Fruit fly (Drosophila melanogaster) whole organism, embryonic: Measurements from ENCODE around the gene CG32819.

Experiments
- Aef1 ChIP-seq: fragments of 200-800 bp; sonication (Bioruptor generic); IDR thresholded peaks from 3 replicates; pipeline ENCODE4 v1.3.6; 2022; ENCODE audit warnings: missing biosample characterization, missing genetic modification characterization
- BEAF-32 ChIP-seq: fragments of 200-800 bp; sonication (Bioruptor generic); optimal IDR thresholded peaks from 3 replicates; lab custom pipeline; 2017; ENCODE audit warnings: missing biosample characterization, missing genetic modification characterization, mild to moderate bottlenecking, moderate library complexity, missing genetic modification reagents
- CG10543 ChIP-seq: fragments of 200-800 bp; sonication (Bioruptor generic); optimal IDR thresholded peaks from 3 replicates; lab custom pipeline; 2017; ENCODE audit warnings: missing biosample characterization, mild to moderate bottlenecking, missing genetic modification characterization, moderate library complexity
- CG10565 ChIP-seq: fragments of 200-800 bp; sonication (Bioruptor generic); optimal IDR thresholded peaks from 3 replicates; lab custom pipeline; 2016; ENCODE audit warnings: missing biosample characterization, mild to moderate bottlenecking, missing genetic modification characterization
- CG12942 ChIP-seq: fragments of 200-800 bp; sonication (Bioruptor generic); optimal IDR thresholded peaks from 3 replicates; lab custom pipeline; 2016; ENCODE audit warnings: missing biosample characterization, missing genetic modification characterization
- CG13424 ChIP-seq: fragments of 200-800 bp; sonication (Bioruptor generic); optimal IDR thresholded peaks from 2 replicates; lab custom pipeline; 2019; ENCODE audit warnings: missing biosample characterization, mild to moderate bottlenecking, missing genetic modification characterization, moderate library complexity
- CG1603 ChIP-seq: fragments of 200-800 bp; sonication (Bioruptor generic); optimal IDR thresholded peaks from 2 replicates; lab custom pipeline; 2019; ENCODE audit warnings: missing biosample characterization, mild to moderate bottlenecking, missing genetic modification characterization, moderate library complexity
- CG17361 ChIP-seq: fragments of 200-800 bp; sonication (Bioruptor generic); IDR thresholded peaks from 3 replicates; pipeline ENCODE4 v1.3.6; 2022; ENCODE audit warnings: missing biosample characterization, missing genetic modification characterization
- CG1832 ChIP-seq: fragments of 200-800 bp; sonication (Bioruptor generic); optimal IDR thresholded peaks from 2 replicates; lab custom pipeline; 2017; ENCODE audit warnings: missing biosample characterization, mild to moderate bottlenecking, missing genetic modification characterization, inconsistent platforms
- CG2120 ChIP-seq: fragments of 200-800 bp; sonication (Bioruptor generic); optimal IDR thresholded peaks from 3 replicates; lab custom pipeline; 2016; ENCODE audit warnings: missing biosample characterization, missing genetic modification characterization
- CG33557 ChIP-seq: fragments of 200-800 bp; sonication (Bioruptor generic); optimal IDR thresholded peaks from 2 replicates; lab custom pipeline; 2019; ENCODE audit warnings: missing biosample characterization, mild to moderate bottlenecking, missing genetic modification characterization, moderate library complexity
- CG34224 ChIP-seq: fragments of 200-800 bp; sonication (Bioruptor generic); IDR thresholded peaks from 3 replicates; pipeline ENCODE4 v1.3.6; 2022; ENCODE audit warnings: missing biosample characterization, missing genetic modification characterization; ENCODE audit not compliant: partially characterized antibody
- CG4282 ChIP-seq: fragments of 200-800 bp; sonication (Bioruptor generic); optimal IDR thresholded peaks from 2 replicates; lab custom pipeline; 2016; ENCODE audit warnings: missing biosample characterization, missing genetic modification characterization
- CG43689 ChIP-seq: fragments of 200-800 bp; sonication (Bioruptor generic); IDR thresholded peaks from 2 replicates; pipeline ENCODE4 v1.3.6; 2022; ENCODE audit warnings: missing biosample characterization, missing genetic modification characterization
- CG4707 ChIP-seq: fragments of 200-800 bp; sonication (Bioruptor generic); optimal IDR thresholded peaks from 2 replicates; lab custom pipeline; 2018; ENCODE audit warnings: missing biosample characterization, mild to moderate bottlenecking, missing genetic modification characterization, moderate library complexity
- CG5180 ChIP-seq: fragments of 200-800 bp; sonication (Bioruptor generic); optimal IDR thresholded peaks from 3 replicates; lab custom pipeline; 2017; ENCODE audit warnings: missing biosample characterization, missing genetic modification characterization, mild to moderate bottlenecking, moderate library complexity, missing genetic modification reagents
- CG7556 ChIP-seq: fragments of 200-800 bp; sonication (Bioruptor generic); optimal IDR thresholded peaks from 2 replicates; lab custom pipeline; 2017; ENCODE audit warnings: missing biosample characterization, mild to moderate bottlenecking, missing genetic modification characterization
- CG8089 ChIP-seq: fragments of 200-800 bp; sonication (Bioruptor generic); optimal IDR thresholded peaks from 3 replicates; lab custom pipeline; 2016; ENCODE audit warnings: missing biosample characterization, missing genetic modification characterization
- CG8359 ChIP-seq: fragments of 200-800 bp; sonication (Bioruptor generic); optimal IDR thresholded peaks from 2 replicates; lab custom pipeline; 2017; ENCODE audit warnings: missing biosample characterization, mild to moderate bottlenecking, missing genetic modification characterization, borderline replicate concordance
- CG8765 ChIP-seq: fragments of 200-800 bp; sonication (Bioruptor generic); IDR thresholded peaks from 2 replicates; pipeline ENCODE4 v1.3.6; 2022; ENCODE audit warnings: missing biosample characterization, missing genetic modification characterization
- CG9215 ChIP-seq: fragments of 200-800 bp; sonication (Bioruptor generic); IDR thresholded peaks from 2 replicates; pipeline ENCODE4 v1.3.6; 2022; ENCODE audit warnings: missing biosample characterization, missing genetic modification characterization
- CG9817 ChIP-seq: fragments of 200-800 bp; sonication (Bioruptor generic); optimal IDR thresholded peaks from 2 replicates; lab custom pipeline; 2018; ENCODE audit warnings: missing biosample characterization, mild to moderate bottlenecking, missing genetic modification characterization, moderate library complexity
- Dp ChIP-seq: fragments of 200-800 bp; sonication (Bioruptor generic); optimal IDR thresholded peaks from 2 replicates; lab custom pipeline; 2018; ENCODE audit warnings: missing biosample characterization, mild to moderate bottlenecking, missing genetic modification characterization, moderate library complexity
- H2.0 ChIP-seq: fragments of 200-800 bp; sonication (Bioruptor generic); IDR thresholded peaks from 2 replicates; pipeline ENCODE4 v1.3.6; 2022; ENCODE audit warnings: missing biosample characterization, missing genetic modification characterization
- HHEX ChIP-seq: fragments of 200-800 bp; sonication (Bioruptor generic); optimal IDR thresholded peaks from 3 replicates; lab custom pipeline; 2017; ENCODE audit warnings: missing biosample characterization, mild to moderate bottlenecking, missing genetic modification characterization, missing genetic modification reagents
- Hr3 ChIP-seq: fragments of 200-800 bp; sonication (Bioruptor generic); optimal IDR thresholded peaks from 3 replicates; lab custom pipeline; 2016; ENCODE audit warnings: missing biosample characterization, missing genetic modification characterization
- Jarid2 ChIP-seq: fragments of 200-800 bp; sonication (Bioruptor generic); optimal IDR thresholded peaks from 3 replicates; lab custom pipeline; 2017; ENCODE audit warnings: mild to moderate bottlenecking, missing biosample characterization, missing genetic modification reagents, missing genetic modification characterization
- NK7.1 ChIP-seq: fragments of 200-800 bp; sonication (Bioruptor generic); optimal IDR thresholded peaks from 3 replicates; lab custom pipeline; 2016; ENCODE audit warnings: missing biosample characterization, missing genetic modification characterization
- Scr ChIP-seq: fragments of 200-800 bp; sonication (Bioruptor generic); IDR thresholded peaks from 2 replicates; pipeline ENCODE4 v1.3.6; 2022; ENCODE audit warnings: missing biosample characterization, missing genetic modification characterization; ENCODE audit not compliant: partially characterized antibody
- Sox102F ChIP-seq: fragments of 200-800 bp; sonication (Bioruptor generic); optimal IDR thresholded peaks from 2 replicates; lab custom pipeline; 2018; ENCODE audit warnings: missing biosample characterization, mild to moderate bottlenecking, missing genetic modification characterization, moderate library complexity
- Sry-β ChIP-seq: fragments of 200-800 bp; sonication (Bioruptor generic); optimal IDR thresholded peaks from 2 replicates; lab custom pipeline; 2018; ENCODE audit warnings: missing biosample characterization, mild to moderate bottlenecking, missing genetic modification characterization, moderate library complexity
- YL-1 ChIP-seq: fragments of 200-800 bp; sonication (Bioruptor generic); optimal IDR thresholded peaks from 3 replicates; lab custom pipeline; 2017; ENCODE audit warnings: missing biosample characterization, mild to moderate bottlenecking, missing genetic modification characterization
- al ChIP-seq: fragments of 200-800 bp; sonication (Bioruptor generic); IDR thresholded peaks from 2 replicates; pipeline ENCODE4 v1.3.6; 2022; ENCODE audit warnings: missing biosample characterization, missing genetic modification characterization
- ato ChIP-seq: fragments of 200-800 bp; sonication (Bioruptor generic); IDR thresholded peaks from 2 replicates; pipeline ENCODE4 v1.3.6; 2022; ENCODE audit warnings: missing biosample characterization, missing genetic modification characterization; ENCODE audit not compliant: partially characterized antibody
- bcd ChIP-seq: fragments of 200-800 bp; sonication (Bioruptor generic); optimal IDR thresholded peaks from 2 replicates; lab custom pipeline; 2017; ENCODE audit warnings: missing biosample characterization, mild to moderate bottlenecking, missing genetic modification characterization
- btn ChIP-seq: fragments of 200-800 bp; sonication (Bioruptor generic); optimal IDR thresholded peaks from 2 replicates; lab custom pipeline; 2016; ENCODE audit warnings: missing biosample characterization, missing genetic modification characterization
- caup ChIP-seq: fragments of 200-800 bp; sonication (Bioruptor generic); optimal IDR thresholded peaks from 3 replicates; lab custom pipeline; 2017; ENCODE audit warnings: missing biosample characterization, mild to moderate bottlenecking, missing genetic modification characterization, moderate library complexity; ENCODE audit not compliant: severe bottlenecking
- dimm ChIP-seq: fragments of 200-800 bp; sonication (Bioruptor generic); IDR thresholded peaks from 2 replicates; pipeline ENCODE4 v1.3.6; 2022; ENCODE audit warnings: missing biosample characterization, missing genetic modification characterization
- fd102C ChIP-seq: fragments of 200-800 bp; sonication (Bioruptor generic); optimal IDR thresholded peaks from 2 replicates; lab custom pipeline; 2018; ENCODE audit warnings: missing biosample characterization, mild to moderate bottlenecking, missing genetic modification characterization, moderate library complexity
- fru ChIP-seq: fragments of >200 bp; optimal IDR thresholded peaks from 2 replicates; lab custom pipeline; 2017
- gfzf ChIP-seq: fragments of 200-800 bp; sonication (Bioruptor generic); optimal IDR thresholded peaks from 2 replicates; lab custom pipeline; 2016; ENCODE audit warnings: missing biosample characterization, mild to moderate bottlenecking, missing genetic modification characterization, moderate library complexity
- gsb-n ChIP-seq: fragments of 200-800 bp; sonication (Bioruptor generic); optimal IDR thresholded peaks from 3 replicates; lab custom pipeline; 2018; ENCODE audit warnings: missing biosample characterization, mild to moderate bottlenecking, missing genetic modification characterization
- ham ChIP-seq: fragments of 200-800 bp; sonication (Bioruptor generic); IDR thresholded peaks from 2 replicates; pipeline ENCODE4 v1.3.6; 2022; ENCODE audit warnings: missing biosample characterization, missing genetic modification characterization
- insv ChIP-seq, 2 experiments: fragments of 200-800 bp; sonication (Bioruptor generic); optimal IDR thresholded peaks; 3 replicates each; lab custom pipeline; 2016 to 2018; ENCODE audit warnings: missing biosample characterization in 2 of 2, missing genetic modification characterization in 2 of 2
- pan ChIP-seq, 4 experiments: fragments of >200 bp in 3 of 4; fragments of 200-800 bp in 1 of 4; sonication (Bioruptor generic) in 1 of 4; optimal IDR thresholded peaks in 3 of 4; IDR thresholded peaks in 1 of 4; 2 replicates each; pipeline versions ENCODE4 v1.3.6 to Lab custom; 2017 to 2022; ENCODE audit warnings: missing biosample characterization in 2 of 4, missing genetic modification characterization in 2 of 4, mixed read lengths in 1 of 4
- phol ChIP-seq: fragments of 200-800 bp; sonication (Bioruptor generic); optimal IDR thresholded peaks from 3 replicates; lab custom pipeline; 2018; ENCODE audit warnings: missing biosample characterization, mild to moderate bottlenecking, missing genetic modification characterization, moderate library complexity
- slbo ChIP-seq: fragments of 200-800 bp; sonication (Bioruptor generic); IDR thresholded peaks from 2 replicates; pipeline ENCODE4 v1.3.6; 2022; ENCODE audit warnings: missing biosample characterization, missing genetic modification characterization
- tap ChIP-seq: fragments of 200-800 bp; optimal IDR thresholded peaks from 3 replicates; lab custom pipeline; 2019; ENCODE audit warnings: missing biosample characterization, mild to moderate bottlenecking, missing genetic modification characterization, moderate library complexity
- zf30C ChIP-seq: fragments of 200-800 bp; sonication (Bioruptor generic); optimal IDR thresholded peaks from 3 replicates; lab custom pipeline; 2018; ENCODE audit warnings: missing biosample characterization, mild to moderate bottlenecking, missing genetic modification characterization

Gene CG32819

dm6 chrX:21629482-21630159 lies 8.7 kb upstream of the CG32819 start, which contains the start of gene DIP1 (continued):
- TF ChIP-seq Dp (GFP tag; lab: Kevin White, UChicago) (no peak), gsb-n (tag; lab: Kevin White, UChicago) (no peak), CG1832 (GFP tag; lab: Kevin White, UChicago) (no peak), slbo (GFP tag; lab: Robert Waterston, UW) (peak; percentile 44; the same call in 1 of the 2 replicates), CG34224 (GFP tag; lab: Robert Waterston, UW) (no peak), ato (GFP tag; lab: Robert Waterston, UW) (no peak), caup (GFP tag; lab: Kevin White, UChicago) (no peak), HHEX (GFP tag; lab: Kevin White, UChicago) (no peak), CG12942 (GFP tag; lab: Kevin White, UChicago) (no peak), CG7556 (peak; percentile 30), ham (GFP tag; lab: Robert Waterston, UW) (no peak), CG10565 (GFP tag; lab: Kevin White, UChicago) (no peak), phol (tag; lab: Kevin White, UChicago) (no peak), CG9817 (tag; lab: Kevin White, UChicago) (no peak), al (GFP tag; lab: Robert Waterston, UW) (no peak), CG33557 (GFP tag; lab: Kevin White, UChicago) (no peak), dimm (GFP tag; lab: Robert Waterston, UW) (no peak), CG4282 (GFP tag; lab: Kevin White, UChicago) (no peak), H2.0 (GFP tag; lab: Robert Waterston, UW) (no peak), CG8359 (no peak), btn (GFP tag; lab: Kevin White, UChicago) (no peak), bcd (no peak), CG9215 (no peak), CG4707 (GFP tag; lab: Kevin White, UChicago) (no peak), Jarid2 (peak; percentile 69), insv (GFP tag; optimal IDR thresholded peaks at IDR 0.05; lab: Kevin White, UChicago) (no peak), CG8765 (no peak), CG13424 (tag; lab: Kevin White, UChicago) (no peak), BEAF-32 (GFP tag; lab: Kevin White, UChicago) (no peak), zf30C (GFP tag; lab: Kevin White, UChicago) (peak; percentile 52), YL-1 (GFP tag; lab: Kevin White, UChicago) (peak; percentile 77), CG17361 (GFP tag; lab: Robert Waterston, UW) (no peak), gfzf (no peak), pan (optimal IDR thresholded peaks at IDR 0.05; lab: Kevin White, UChicago) (no peak), pan (GFP tag; optimal IDR thresholded peaks at IDR 0.05 in 1 of 2, IDR thresholded peaks at IDR 0.05 in 1 of 2) (no peak), CG10543 (no peak), Scr (GFP tag; lab: Robert Waterston, UW) (no peak; the same call in 1 of the 2 replicates), fru (lab: Kevin White, UChicago) (no peak), NK7.1 (GFP tag; lab: Kevin White, UChicago) (no peak), CG43689 (GFP tag; lab: Robert Waterston, UW) (no peak), Sry-β (GFP tag; lab: Kevin White, UChicago) (no peak), CG2120 (GFP tag; lab: Kevin White, UChicago) (peak; percentile 2), CG1603 (tag; lab: Kevin White, UChicago) (peak; percentile 3), tap (tag; lab: Kevin White, UChicago) (no peak), CG5180 (no peak), CG8089 (GFP tag; lab: Kevin White, UChicago) (no peak), Aef1 (GFP tag; lab: Robert Waterston, UW) (no peak), fd102C (GFP tag; lab: Kevin White, UChicago) (no peak), Hr3 (no peak), Sox102F (peak; percentile 43)
